Worm (Caenorhabditis elegans): ENCODE measurements around the gene K11H3.3.

DNA sequence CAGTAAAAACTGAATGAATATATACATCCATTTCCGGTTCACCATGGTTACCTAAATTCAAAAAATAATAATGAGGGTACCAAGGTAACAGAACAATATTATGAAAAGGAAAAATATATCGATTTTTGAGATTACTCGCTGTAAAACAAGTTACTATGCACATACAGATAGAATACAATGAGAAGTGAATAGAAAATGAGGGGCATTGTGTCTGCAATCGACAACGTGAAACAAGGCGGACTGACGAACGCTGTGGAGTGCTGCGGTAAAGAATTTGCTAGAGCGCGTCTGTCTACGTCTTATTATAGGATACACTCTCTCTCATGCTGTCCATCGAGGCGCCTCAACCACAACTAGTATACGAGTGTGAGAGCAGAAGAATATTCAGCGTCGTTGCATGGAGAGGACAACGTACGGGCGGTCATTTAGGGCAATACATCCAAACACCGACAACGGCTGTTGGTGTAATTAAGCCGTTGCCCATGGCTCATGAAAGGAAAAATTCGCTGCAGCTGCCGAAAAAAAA lies 34.5 kb upstream of the K11H3.3 start, which contains the start of gene cnx-1:
- peak; percentile 30 for TF ChIP-seq tbx-2 (tag; optimal IDR thresholded peaks at IDR 0.05)
- no peak for TF ChIP-seq ama-1 (optimal IDR thresholded peaks at IDR 0.05)
- TF ChIP-seq K09A11.1 (tag; optimal IDR thresholded peaks at IDR 0.05; ENCODE audit: insufficient read depth): no peak
- TF ChIP-seq unc-55 (GFP tag; optimal IDR thresholded peaks at IDR 0.05): no peak
- TF ChIP-seq pqm-1 (tag; optimal IDR thresholded peaks at IDR 0.05): no peak
- TF ChIP-seq dve-1 (tag; optimal IDR thresholded peaks at IDR 0.05): no peak
- no peak for TF ChIP-seq nhr-11 (tag; optimal IDR thresholded peaks at IDR 0.05)
- no peak for TF ChIP-seq hlh-6 (tag; optimal IDR thresholded peaks at IDR 0.05)

All from whole organism, late embryonic.